Worm (Caenorhabditis elegans) whole organism, L4/young adult: ENCODE data around the gene T26H5.9.

ENCODE experiments used
- W03F9.2 ChIP-seq: fragments of 150-350 bp; optimal IDR thresholded peaks from 2 replicates; lab custom pipeline; 2014; ENCODE audit warnings: missing biosample characterization, missing genetic modification characterization
- dao-5 ChIP-seq: sonication (generic microtip); optimal IDR thresholded peaks from 2 replicates; lab custom pipeline; 2016; ENCODE audit warnings: missing genotype, missing genetic modification characterization, moderate library complexity, missing compliant biosample characterization
- him-1 ChIP-seq: sonication (generic microtip); optimal IDR thresholded peaks from 2 replicates; lab custom pipeline; 2016; ENCODE audit warnings: missing genotype, missing genetic modification reagents, missing genetic modification characterization, missing compliant biosample characterization

DNA sequence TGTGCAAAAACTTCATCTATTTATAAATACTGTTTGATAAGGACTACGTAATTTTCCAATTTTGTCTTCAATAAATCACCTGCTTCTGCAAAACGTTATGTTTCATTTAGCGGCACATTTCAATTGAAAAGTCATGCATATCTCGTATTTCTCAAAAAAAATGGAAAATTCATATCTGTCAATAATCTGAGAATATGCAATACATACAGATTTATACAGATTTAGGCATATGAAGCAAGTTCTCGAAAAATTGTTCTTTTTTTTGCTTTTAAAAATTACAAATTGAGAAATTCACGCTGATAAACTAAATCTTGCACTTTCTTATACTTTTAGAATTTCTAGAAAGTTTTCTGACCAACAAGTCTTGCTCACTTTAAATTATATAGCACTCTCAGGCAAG, 528 bp upstream of the T26H5.9 start, which contains the start of gene T26H5.11:
- TF ChIP-seq him-1 (tag; lab: Kevin White, UChicago) (no peak), W03F9.2 (tag; lab: Kevin White, UChicago) (no peak), dao-5 (no peak)
